Worm (Caenorhabditis elegans) whole organism, mixed stage, embryonic: ENCODE measurements around the gene F22E5.6.

Source experiments
- cnd-1 ChIP-seq: fragments of 200-800 bp; sonication (Bioruptor generic); optimal IDR thresholded peaks from 2 replicates; lab custom pipeline; 2018; ENCODE audit warnings: mild to moderate bottlenecking, missing genetic modification characterization, missing compliant biosample characterization
- nhr-2 ChIP-seq: fragments of 150-350 bp; optimal IDR thresholded peaks from 2 replicates; lab custom pipeline; 2014; ENCODE audit warnings: missing biosample characterization, missing genetic modification characterization
- sem-2 ChIP-seq: fragments of 200-800 bp; sonication (Bioruptor generic); optimal IDR thresholded peaks from 2 replicates; lab custom pipeline; 2018; ENCODE audit warnings: mild to moderate bottlenecking, missing genetic modification characterization, missing compliant biosample characterization
- unc-120 ChIP-seq: sonication (generic microtip); optimal IDR thresholded peaks from 2 replicates; lab custom pipeline; 2017; ENCODE audit warnings: missing genetic modification characterization, missing compliant biosample characterization; ENCODE audit not compliant: poor library complexity, severe bottlenecking

DNA sequence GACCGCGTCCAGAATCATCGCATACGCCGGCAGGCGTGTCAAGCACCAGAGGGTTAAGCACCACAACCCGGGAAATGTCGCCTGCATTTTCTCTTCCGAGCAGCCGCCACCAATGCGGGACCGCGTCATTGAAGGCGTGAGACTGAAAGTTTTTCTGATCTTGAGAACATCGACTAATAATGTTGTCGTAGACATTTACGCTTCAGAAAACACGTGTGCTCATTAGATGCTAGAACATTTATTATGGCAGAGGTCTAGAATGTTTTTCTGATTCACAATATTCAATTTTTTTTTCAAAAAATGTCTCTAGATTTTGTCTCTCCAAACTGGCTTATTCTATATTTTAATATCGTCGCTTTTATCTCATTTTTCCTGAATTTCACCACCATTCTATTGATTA lies 7.0 kb downstream of the F22E5.6 start, which contains the start of gene sri-47:
- no peak for TF ChIP-seq sem-2 (GFP tag; lab: Kevin White, UChicago)
- no peak for TF ChIP-seq cnd-1 (tag; lab: Kevin White, UChicago)
- no peak for TF ChIP-seq unc-120 (tag; lab: Kevin White, UChicago)
- no peak for TF ChIP-seq nhr-2
